Worm (Caenorhabditis elegans) whole organism, L3 larva: ENCODE results near the gene lido-12.

Source experiments
- R02D3.7 ChIP-seq: fragments of 150-350 bp; optimal IDR thresholded peaks from 2 replicates; lab custom pipeline; 2014; ENCODE audit warnings: missing biosample characterization, missing genetic modification characterization
- ZK546.5 ChIP-seq: sonication (generic microtip); optimal IDR thresholded peaks from 2 replicates; lab custom pipeline; 2017; ENCODE audit warnings: missing biosample characterization, missing genetic modification characterization
- ceh-16 ChIP-seq: sonication (generic microtip); optimal IDR thresholded peaks from 2 replicates; lab custom pipeline; 2017; ENCODE audit warnings: missing biosample characterization, missing genetic modification characterization
- ceh-28 ChIP-seq: fragments of 150-350 bp; optimal IDR thresholded peaks from 2 replicates; lab custom pipeline; 2014; ENCODE audit warnings: missing biosample characterization, missing genetic modification reagents, missing genetic modification characterization
- ceh-82 ChIP-seq: fragments of 150-350 bp; optimal IDR thresholded peaks from 2 replicates; lab custom pipeline; 2014; ENCODE audit warnings: missing biosample characterization, missing genetic modification characterization
- ceh-9 ChIP-seq: sonication (generic microtip); optimal IDR thresholded peaks from 2 replicates; lab custom pipeline; 2018; ENCODE audit warnings: missing biosample characterization, missing genetic modification characterization
- egl-27 ChIP-seq: sonication (generic microtip); optimal IDR thresholded peaks from 4 replicates; lab custom pipeline; 2017; ENCODE audit warnings: missing biosample characterization, missing genetic modification reagents, missing genetic modification characterization
- elt-1 ChIP-seq: fragments of 150-350 bp; optimal IDR thresholded peaks from 2 replicates; lab custom pipeline; 2014; ENCODE audit warnings: missing biosample characterization, missing genetic modification characterization
- elt-3 ChIP-seq, 3 experiments: fragments of 150-350 bp in 1 of 3; sonication (generic microtip) in 2 of 3; optimal IDR thresholded peaks; 2 replicates in 2 of 3; 4 replicates in 1 of 3; lab custom pipeline; 2014 to 2017; ENCODE audit warnings: missing biosample characterization in 3 of 3, missing genetic modification characterization in 3 of 3
- eor-1 ChIP-seq, 2 experiments: fragments of 150-350 bp; optimal IDR thresholded peaks; 2 replicates each; lab custom pipeline; 2014 to 2018; ENCODE audit warnings: missing biosample characterization in 2 of 2, missing genetic modification characterization in 2 of 2
- fkh-10 ChIP-seq: sonication (generic microtip); optimal IDR thresholded peaks from 2 replicates; lab custom pipeline; 2017; ENCODE audit warnings: missing biosample characterization, missing genetic modification reagents, missing genetic modification characterization
- fkh-2 ChIP-seq: fragments of 150-350 bp; optimal IDR thresholded peaks from 2 replicates; lab custom pipeline; 2014; ENCODE audit warnings: missing biosample characterization, missing genetic modification reagents, missing genetic modification characterization
- fos-1 ChIP-seq: fragments of 150-350 bp; optimal IDR thresholded peaks from 2 replicates; lab custom pipeline; 2014; ENCODE audit warnings: missing biosample characterization, missing genetic modification characterization
- hmg-11 ChIP-seq: sonication (generic microtip); optimal IDR thresholded peaks from 2 replicates; lab custom pipeline; 2016; ENCODE audit warnings: missing genetic modification characterization, missing compliant biosample characterization
- jun-1 ChIP-seq: fragments of 150-350 bp; optimal IDR thresholded peaks from 2 replicates; lab custom pipeline; 2014; ENCODE audit warnings: missing biosample characterization, missing genetic modification reagents, missing genetic modification characterization
- lin-39 ChIP-seq: fragments of 150-350 bp; optimal IDR thresholded peaks from 2 replicates; lab custom pipeline; 2018; ENCODE audit warnings: missing biosample characterization, missing genetic modification reagents, missing genetic modification characterization
- lsy-12 ChIP-seq: sonication (generic microtip); optimal IDR thresholded peaks from 2 replicates; lab custom pipeline; 2016; ENCODE audit warnings: mild to moderate bottlenecking, missing genetic modification characterization, missing compliant biosample characterization
- mdl-1 ChIP-seq: fragments of 150-350 bp; optimal IDR thresholded peaks from 2 replicates; lab custom pipeline; 2014; ENCODE audit warnings: missing biosample characterization, missing genetic modification characterization
- mml-1 ChIP-seq: fragments of 150-350 bp; sonication (generic microtip); optimal IDR thresholded peaks from 3 replicates; lab custom pipeline; 2014; ENCODE audit warnings: missing biosample characterization, missing genetic modification characterization
- nfya-1 ChIP-seq: sonication (generic microtip); optimal IDR thresholded peaks from 2 replicates; lab custom pipeline; 2017; ENCODE audit warnings: missing genetic modification characterization, mild to moderate bottlenecking, missing compliant biosample characterization, antibody characterized with exemption, moderate library complexity; ENCODE audit not compliant: insufficient read depth
- nhr-12 ChIP-seq: fragments of 150-350 bp; optimal IDR thresholded peaks from 2 replicates; lab custom pipeline; 2014; ENCODE audit warnings: missing biosample characterization, missing genetic modification characterization
- nhr-23 ChIP-seq: fragments of 150-350 bp; optimal IDR thresholded peaks from 2 replicates; lab custom pipeline; 2014; ENCODE audit warnings: missing biosample characterization, missing genetic modification reagents, missing genetic modification characterization
- nhr-237 ChIP-seq: fragments of 150-350 bp; optimal IDR thresholded peaks from 2 replicates; lab custom pipeline; 2014; ENCODE audit warnings: missing biosample characterization, missing genetic modification characterization
- nhr-25 ChIP-seq: sonication (generic microtip); optimal IDR thresholded peaks from 2 replicates; lab custom pipeline; 2017; ENCODE audit warnings: missing biosample characterization, missing genetic modification characterization
- nhr-28 ChIP-seq: fragments of 150-350 bp; optimal IDR thresholded peaks from 2 replicates; lab custom pipeline; 2014; ENCODE audit warnings: missing biosample characterization, missing genetic modification characterization
- nhr-43 ChIP-seq: sonication (generic microtip); optimal IDR thresholded peaks from 2 replicates; lab custom pipeline; 2016; ENCODE audit warnings: mild to moderate bottlenecking, missing genetic modification characterization, missing compliant biosample characterization; ENCODE audit not compliant: poor library complexity, severe bottlenecking
- nhr-67 ChIP-seq: fragments of 150-350 bp; optimal IDR thresholded peaks from 2 replicates; lab custom pipeline; 2014; ENCODE audit warnings: missing biosample characterization, missing genetic modification characterization
- nhr-76 ChIP-seq: fragments of 150-350 bp; sonication (generic microtip); optimal IDR thresholded peaks from 5 replicates; lab custom pipeline; 2014; ENCODE audit warnings: missing biosample characterization, missing genetic modification characterization
- nhr-77 ChIP-seq: fragments of 150-350 bp; optimal IDR thresholded peaks from 2 replicates; lab custom pipeline; 2014; ENCODE audit warnings: missing biosample characterization, missing genetic modification characterization
- pha-4 ChIP-seq: fragments of 150-350 bp; optimal IDR thresholded peaks from 2 replicates; lab custom pipeline; 2014; ENCODE audit warnings: missing biosample characterization, missing genetic modification reagents, missing genetic modification characterization
- pqm-1 ChIP-seq: fragments of 150-350 bp; optimal IDR thresholded peaks from 2 replicates; lab custom pipeline; 2017; ENCODE audit warnings: missing biosample characterization, missing genetic modification characterization, inconsistent platforms
- tbx-2 ChIP-seq: sonication (generic microtip); optimal IDR thresholded peaks from 2 replicates; lab custom pipeline; 2016; ENCODE audit warnings: mild to moderate bottlenecking, missing genetic modification characterization, missing compliant biosample characterization
- unc-39 ChIP-seq: sonication (generic microtip); optimal IDR thresholded peaks from 4 replicates; lab custom pipeline; 2017; ENCODE audit warnings: missing biosample characterization, missing genetic modification characterization
- zag-1 ChIP-seq: fragments of 150-350 bp; optimal IDR thresholded peaks from 2 replicates; lab custom pipeline; 2014; ENCODE audit warnings: missing biosample characterization, missing genetic modification characterization
- ztf-11 ChIP-seq: fragments of 150-350 bp; optimal IDR thresholded peaks from 2 replicates; lab custom pipeline; 2014; ENCODE audit warnings: missing biosample characterization, missing genetic modification characterization
- ztf-4 ChIP-seq: fragments of 150-350 bp; optimal IDR thresholded peaks from 2 replicates; lab custom pipeline; 2014; ENCODE audit warnings: missing biosample characterization, missing genetic modification characterization

The lido-12 gene

DNA sequence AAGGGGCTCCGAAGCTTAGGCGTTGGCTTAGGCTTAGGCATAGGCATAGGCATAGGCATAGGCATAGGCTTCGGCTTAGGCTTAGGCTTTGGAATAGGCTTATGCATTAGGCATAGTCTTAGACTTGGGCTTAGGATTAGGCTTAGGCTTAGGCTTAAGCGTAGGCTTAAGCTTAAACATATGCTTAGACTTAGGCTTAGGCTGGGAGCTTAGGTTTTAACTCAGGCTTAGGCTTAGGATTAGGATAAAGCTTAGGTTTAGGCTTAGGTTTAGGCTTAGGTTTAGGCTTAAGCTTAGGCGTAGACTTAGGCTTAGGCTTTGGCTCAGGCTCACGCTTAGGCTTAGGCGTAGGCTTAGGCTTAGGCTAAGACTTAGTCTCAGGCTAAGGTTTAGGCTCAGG lies 15.5 kb upstream of the lido-12 start:
- TF ChIP-seq nhr-237 (tag; lab: Kevin White, UChicago), result no peak
- no peak for TF ChIP-seq nhr-76
- no peak for TF ChIP-seq lin-39 (tag; lab: Kevin White, UChicago)
- no peak for TF ChIP-seq nhr-43 (tag; lab: Kevin White, UChicago)
- no peak for TF ChIP-seq ceh-28
- no peak for TF ChIP-seq hmg-11 (tag; lab: Kevin White, UChicago)
- no peak for TF ChIP-seq jun-1 (tag; lab: Kevin White, UChicago)
- no peak for TF ChIP-seq nhr-77 (tag; lab: Kevin White, UChicago)
- no peak for TF ChIP-seq ceh-9
- no peak for TF ChIP-seq pqm-1
- no peak for TF ChIP-seq nhr-25 (tag; lab: Kevin White, UChicago)

DNA sequence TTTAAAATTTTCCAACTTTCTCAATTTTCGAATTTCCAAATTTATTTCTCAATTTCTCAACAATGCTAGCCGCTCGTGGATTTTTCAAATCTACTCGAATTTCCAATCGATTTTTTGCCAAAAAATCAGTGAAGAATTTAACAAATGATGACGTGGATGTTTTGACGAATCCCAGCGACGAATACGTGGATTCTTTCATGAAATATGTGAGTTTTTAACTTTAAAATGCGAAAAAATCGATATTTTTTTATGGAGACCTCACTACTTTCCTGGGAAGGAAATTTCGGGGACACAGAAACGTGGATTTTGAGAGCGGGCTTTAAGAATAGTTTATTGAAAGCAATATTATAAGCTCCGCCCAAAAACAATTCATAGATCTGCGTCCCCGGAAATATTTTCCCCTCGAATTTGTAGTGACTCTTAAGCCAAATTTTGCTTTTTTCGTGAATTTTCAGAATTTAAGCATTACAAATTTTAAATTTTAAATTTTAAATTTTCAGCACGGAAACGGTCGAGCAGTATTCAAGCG lies 14.0 kb upstream of the lido-12 start, which contains the start of gene K08A2.2:
K08A2.2 (plus strand) TSS at position 51 of the 529 bp plus-strand sequence.
- TF ChIP-seq nhr-67 (tag; lab: Kevin White, UChicago) (no peak), zag-1 (tag; lab: Kevin White, UChicago) (no peak), pha-4 (no peak), ceh-82 (tag; lab: Kevin White, UChicago) (no peak), ztf-4 (tag; lab: Kevin White, UChicago) (no peak), ceh-9 (no peak), ztf-11 (no peak), egl-27 (no peak), ceh-28 (no peak), hmg-11 (tag; lab: Kevin White, UChicago) (no peak), R02D3.7 (no peak), lsy-12 (tag; lab: Kevin White, UChicago) (no peak), eor-1 (tag; optimal IDR thresholded peaks at IDR 0.05; lab: Kevin White, UChicago) (no peak), mdl-1 (no peak), fos-1 (no peak), elt-3 (tag; optimal IDR thresholded peaks at IDR 0.05; lab: Kevin White, UChicago) (no peak), nhr-25 (tag; lab: Kevin White, UChicago) (no peak), nfya-1 (tag; lab: Kevin White, UChicago) (no peak)

DNA sequence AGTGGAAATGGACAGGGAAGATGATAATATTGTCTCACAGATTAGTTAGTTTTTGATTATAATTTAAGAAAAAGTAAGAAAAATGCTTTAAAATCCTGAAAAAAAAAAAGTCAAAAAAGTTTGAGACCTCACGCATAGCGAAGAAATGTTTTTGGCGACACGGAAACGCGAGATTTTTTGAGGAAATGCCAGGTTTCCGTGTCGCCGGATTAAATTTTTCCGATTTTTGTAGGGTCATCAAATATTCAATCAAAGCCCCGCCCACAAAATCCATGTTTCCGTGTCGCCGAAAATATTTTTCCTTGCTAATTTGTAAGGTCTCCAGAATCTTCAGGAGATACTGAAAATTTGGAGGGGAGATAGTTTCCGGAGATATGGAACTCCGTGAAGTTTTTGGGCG lies 13.3 kb upstream of the lido-12 start:
- TF ChIP-seq nhr-28, result no peak

DNA sequence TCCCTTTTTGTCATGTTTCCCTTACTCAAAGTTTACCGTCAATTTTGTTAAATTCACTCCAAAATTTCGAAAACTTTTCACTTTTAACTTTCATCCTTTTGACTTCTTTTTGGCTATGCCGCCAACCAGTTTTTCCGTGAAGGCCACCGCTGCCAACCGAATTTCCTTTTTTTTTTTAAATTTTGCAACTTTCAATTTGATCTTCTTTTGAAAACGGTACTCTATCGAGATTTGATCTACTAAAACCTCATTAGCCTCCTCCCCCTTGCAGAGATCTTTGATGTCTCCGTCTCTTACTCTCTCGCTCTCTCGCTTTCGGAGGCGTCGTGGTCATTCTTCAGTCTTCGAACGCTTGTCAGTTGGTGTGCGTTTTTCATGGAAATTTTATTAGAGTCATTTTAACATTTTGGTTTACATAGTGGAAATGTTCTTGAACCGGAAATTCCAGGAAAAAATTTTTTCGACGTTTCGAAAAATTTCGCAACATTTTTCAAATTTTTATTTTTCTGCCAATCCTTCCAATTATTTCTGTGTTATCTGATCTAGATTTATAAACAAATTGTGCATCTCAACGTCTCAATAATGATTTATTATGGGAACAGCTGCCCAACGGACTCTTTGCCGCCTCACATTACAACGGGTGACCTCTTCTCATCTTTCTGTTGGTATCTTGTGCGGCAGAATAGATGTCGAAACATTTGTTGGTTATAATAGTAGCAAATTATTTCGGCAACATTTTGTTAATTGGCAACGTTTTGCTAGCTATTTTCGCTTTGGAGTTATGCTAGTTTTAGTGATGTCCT lies 10.8 kb upstream of the lido-12 start:
- TF ChIP-seq nhr-25 (tag; lab: Kevin White, UChicago) (peak; percentile 6), mml-1 (tag; lab: Kevin White, UChicago) (no peak), elt-1 (tag; lab: Kevin White, UChicago) (peak; percentile 7)

DNA sequence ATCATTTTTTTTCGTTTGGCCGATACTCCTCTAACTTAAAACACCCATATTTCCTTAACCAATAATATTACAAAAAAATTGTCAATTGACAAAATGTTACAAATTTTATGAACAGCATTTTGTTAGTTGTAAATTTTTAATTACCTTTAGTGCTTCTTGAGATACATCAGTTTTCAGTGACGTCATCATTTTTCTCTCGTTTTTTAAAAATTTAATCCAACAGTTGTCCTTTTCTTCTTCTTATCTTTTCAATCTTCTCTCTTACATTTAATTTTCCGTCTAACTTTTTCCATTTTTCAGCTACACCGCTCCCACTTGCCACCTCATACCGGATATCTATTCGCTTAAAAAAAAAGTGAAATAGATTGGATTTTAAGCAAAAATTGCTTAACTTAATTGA lies 8.9 kb upstream of the lido-12 start, which contains the start of gene lido-8:
lido-8 (plus strand) TSS at position 301 of the 400 bp plus-strand sequence.
- TF ChIP-seq fkh-10, result no peak
- no peak for TF ChIP-seq nhr-43 (tag; lab: Kevin White, UChicago)
- no peak for TF ChIP-seq nhr-28
- no peak for TF ChIP-seq fkh-2 (tag; lab: Kevin White, UChicago)
- no peak for TF ChIP-seq ceh-82 (tag; lab: Kevin White, UChicago)
- no peak for TF ChIP-seq nhr-76
- TF ChIP-seq nhr-12 (tag; lab: Kevin White, UChicago), result no peak
- TF ChIP-seq tbx-2 (tag; lab: Kevin White, UChicago), result no peak
- TF ChIP-seq nhr-23 (tag; lab: Kevin White, UChicago), result no peak
- no peak for TF ChIP-seq unc-39 (tag; lab: Kevin White, UChicago)
- TF ChIP-seq egl-27, result no peak
- no peak for TF ChIP-seq ZK546.5 (tag; lab: Kevin White, UChicago)
- TF ChIP-seq mml-1 (tag; lab: Kevin White, UChicago), result no peak
- no peak for TF ChIP-seq lsy-12 (tag; lab: Kevin White, UChicago)
- TF ChIP-seq nhr-237 (tag; lab: Kevin White, UChicago), result no peak
- TF ChIP-seq nfya-1 (tag; lab: Kevin White, UChicago), result no peak
- TF ChIP-seq ceh-16 (tag; lab: Kevin White, UChicago), result no peak
